Fruit fly (Drosophila melanogaster): ENCODE data around the gene Efa6.

DNA sequence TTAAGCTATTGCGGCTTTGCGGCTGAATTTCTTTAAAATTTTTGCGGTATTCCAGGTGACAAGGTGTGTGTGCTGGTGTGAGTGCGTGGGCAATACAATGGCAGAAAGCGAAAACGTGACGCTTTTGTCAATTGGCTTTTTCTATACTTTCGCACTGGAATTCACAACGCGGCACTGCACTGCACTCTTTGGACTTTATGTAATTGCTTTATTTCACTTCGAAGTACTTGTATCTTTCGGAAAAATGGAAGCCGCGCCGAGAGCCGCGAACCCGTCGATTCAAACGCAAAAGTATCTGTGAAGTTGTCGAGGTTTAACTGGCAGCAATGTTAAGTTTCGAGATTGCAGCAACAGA lies 38.8 kb downstream of the Efa6 start:
- TF ChIP-seq lola (GFP tag; optimal IDR thresholded peaks at IDR 0.05) (no peak), Myc (optimal IDR thresholded peaks at IDR 0.05) (no peak), rgr (GFP tag; optimal IDR thresholded peaks at IDR 0.05) (no peak), fru (GFP tag; optimal IDR thresholded peaks at IDR 0.05) (no peak), GATAd (GFP tag; optimal IDR thresholded peaks at IDR 0.05) (no peak), Dfd (GFP tag; optimal IDR thresholded peaks at IDR 0.05) (no peak), psq (GFP tag; optimal IDR thresholded peaks at IDR 0.05) (no peak), CrebA (GFP tag; optimal IDR thresholded peaks at IDR 0.05; ENCODE audit: borderline replicate concordance) (no peak), ey (GFP tag; optimal IDR thresholded peaks at IDR 0.05) (no peak), h (GFP tag; optimal IDR thresholded peaks at IDR 0.05) (no peak), dsf (GFP tag; optimal IDR thresholded peaks at IDR 0.05; ENCODE audit: borderline replicate concordance) (no peak), dmrt93B (GFP tag; optimal IDR thresholded peaks at IDR 0.05) (no peak)
